Fruit fly (Drosophila melanogaster) whole organism, pupa: Measurements from ENCODE around the gene CG32450.
A peak's percentile ranks its signal among the peaks of the same experiment; 100 is the strongest.

Experiments used
- CG10348 ChIP-seq: fragments of 200-800 bp; sonication (Bioruptor generic); IDR thresholded peaks from 2 replicates; pipeline ENCODE4 v1.3.6; 2022; ENCODE audit warnings: missing biosample characterization, missing genetic modification characterization
- CG12605 ChIP-seq: fragments of 200-800 bp; sonication (Bioruptor generic); IDR thresholded peaks from 2 replicates; pipeline ENCODE4 v1.3.6; 2022; ENCODE audit warnings: missing biosample characterization, missing genetic modification characterization
- CG13204 ChIP-seq: fragments of 200-800 bp; sonication (Bioruptor generic); optimal IDR thresholded peaks from 2 replicates; lab custom pipeline; 2018; ENCODE audit warnings: missing biosample characterization, mild to moderate bottlenecking, missing genetic modification characterization, moderate library complexity
- CG14655 ChIP-seq: fragments of 200-800 bp; sonication (Bioruptor generic); optimal IDR thresholded peaks from 3 replicates; lab custom pipeline; 2017; ENCODE audit warnings: mild to moderate bottlenecking, missing biosample characterization, missing genetic modification reagents, missing genetic modification characterization
- CG15710 ChIP-seq: fragments of 200-800 bp; sonication (Bioruptor generic); optimal IDR thresholded peaks from 2 replicates; lab custom pipeline; 2018; ENCODE audit warnings: missing biosample characterization, mild to moderate bottlenecking, missing genetic modification characterization, moderate library complexity
- CG17806 ChIP-seq: fragments of 200-800 bp; sonication (Bioruptor generic); optimal IDR thresholded peaks from 2 replicates; lab custom pipeline; 2018; ENCODE audit warnings: missing biosample characterization, mild to moderate bottlenecking, missing genetic modification characterization, moderate library complexity
- CG32121 ChIP-seq: fragments of 200-800 bp; sonication (Bioruptor generic); IDR thresholded peaks from 2 replicates; pipeline ENCODE4 v1.3.6; 2022; ENCODE audit warnings: missing biosample characterization, missing genetic modification characterization
- CG34367 ChIP-seq: fragments of 200-800 bp; sonication (Bioruptor generic); optimal IDR thresholded peaks from 2 replicates; lab custom pipeline; 2018; ENCODE audit warnings: missing biosample characterization, mild to moderate bottlenecking, missing genetic modification characterization
- CG4496 ChIP-seq: fragments of 200-800 bp; sonication (Bioruptor generic); IDR thresholded peaks from 3 replicates; pipeline ENCODE4 v1.3.6; 2022; ENCODE audit warnings: missing biosample characterization, missing genetic modification characterization
- CG8159 ChIP-seq: fragments of 200-800 bp; sonication (Bioruptor generic); optimal IDR thresholded peaks from 3 replicates; lab custom pipeline; 2018; ENCODE audit warnings: missing biosample characterization, mild to moderate bottlenecking, missing genetic modification characterization, moderate library complexity
- CG8301 ChIP-seq: fragments of 200-800 bp; sonication (Bioruptor generic); optimal IDR thresholded peaks from 2 replicates; lab custom pipeline; 2018; ENCODE audit warnings: missing biosample characterization, mild to moderate bottlenecking, missing genetic modification characterization
- CG9948 ChIP-seq: fragments of 200-800 bp; sonication (Bioruptor generic); optimal IDR thresholded peaks from 2 replicates; lab custom pipeline; 2018; ENCODE audit warnings: missing biosample characterization, mild to moderate bottlenecking, missing genetic modification characterization, moderate library complexity
- D1 ChIP-seq: fragments of 200-800 bp; sonication (Bioruptor generic); optimal IDR thresholded peaks from 2 replicates; lab custom pipeline; 2018; ENCODE audit warnings: missing biosample characterization, mild to moderate bottlenecking, missing genetic modification characterization, moderate library complexity
- EcR ChIP-seq: fragments of 200-800 bp; sonication (Bioruptor generic); optimal IDR thresholded peaks from 3 replicates; lab custom pipeline; 2019; ENCODE audit warnings: missing biosample characterization, missing genetic modification characterization, mild to moderate bottlenecking, moderate library complexity, missing genetic modification reagents
- Ets98B ChIP-seq: fragments of 200-800 bp; sonication (Bioruptor generic); IDR thresholded peaks from 2 replicates; pipeline ENCODE4 v1.3.6; 2022; ENCODE audit warnings: missing biosample characterization, missing genetic modification characterization
- Pif1A ChIP-seq: fragments of 200-800 bp; sonication (Bioruptor generic); optimal IDR thresholded peaks from 3 replicates; lab custom pipeline; 2016; ENCODE audit warnings: missing biosample characterization, missing genetic modification characterization
- Pif1B ChIP-seq: fragments of 200-800 bp; sonication (Bioruptor generic); optimal IDR thresholded peaks from 3 replicates; lab custom pipeline; 2016; ENCODE audit warnings: missing biosample characterization, missing genetic modification characterization
- Snoo ChIP-seq: fragments of 200-800 bp; sonication (Bioruptor generic); optimal IDR thresholded peaks from 3 replicates; lab custom pipeline; 2017; ENCODE audit warnings: missing biosample characterization, mild to moderate bottlenecking, missing genetic modification characterization, inconsistent platforms
- fd96Ca ChIP-seq: fragments of 200-800 bp; sonication (Bioruptor generic); IDR thresholded peaks from 3 replicates; pipeline ENCODE4 v1.3.6; 2022; ENCODE audit warnings: missing biosample characterization, missing genetic modification characterization
- gl ChIP-seq: fragments of 200-800 bp; sonication (Bioruptor generic); optimal IDR thresholded peaks from 2 replicates; lab custom pipeline; 2018; ENCODE audit warnings: missing biosample characterization, mild to moderate bottlenecking, missing genetic modification characterization
- rn ChIP-seq: fragments of 200-800 bp; sonication (Bioruptor generic); IDR thresholded peaks from 2 replicates; pipeline ENCODE4 v1.3.6; 2022; ENCODE audit warnings: missing biosample characterization, missing genetic modification characterization

The CG32450 gene

dm6 chr3L:22329478-22329877 lies at the start of gene CG32450:
Gene CG32450 (plus strand): TSS chr3L:22329778.
- TF ChIP-seq CG9948 (tag; lab: Kevin White, UChicago) (no peak), Ets98B (no peak), CG14655 (GFP tag; lab: Kevin White, UChicago) (no peak), CG8301 (no peak), CG32121 (GFP tag; lab: Robert Waterston, UW) (no peak), CG13204 (GFP tag; lab: Kevin White, UChicago) (no peak), CG10348 (GFP tag; lab: Robert Waterston, UW) (no peak), fd96Ca (GFP tag; lab: Robert Waterston, UW) (no peak), CG15710 (no peak), D1 (tag; lab: Kevin White, UChicago) (no peak), Pif1B (GFP tag; lab: Kevin White, UChicago) (no peak), Pif1A (GFP tag; lab: Kevin White, UChicago) (no peak), EcR (GFP tag; lab: Kevin White, UChicago) (no peak), rn (no peak)

dm6 chr3L:22287994-22288766 lies 41.4 kb upstream of the CG32450 start, which contains the start of the genes Hem and IleRS:
Gene Hem (minus strand): TSS chr3L:22288195.
Gene IleRS (plus strand): TSS chr3L:22288665.
- TF ChIP-seq EcR (GFP tag; lab: Kevin White, UChicago) (no peak), fd96Ca (GFP tag; lab: Robert Waterston, UW) (peak; percentile 49; the same call in 2 of the 3 replicates), CG34367 (tag; lab: Kevin White, UChicago) (peak; percentile 89), Pif1A (GFP tag; lab: Kevin White, UChicago) (no peak), CG12605 (peak; percentile 88), CG32121 (GFP tag; lab: Robert Waterston, UW) (peak; percentile 90), CG8301 (no peak), rn (peak; percentile 83; the same call in 1 of the 2 replicates), CG13204 (GFP tag; lab: Kevin White, UChicago) (no peak), Ets98B (peak; percentile 89), Snoo (tag; lab: Kevin White, UChicago) (no peak), gl (peak; percentile 39), CG17806 (peak; percentile 91), CG4496 (GFP tag; lab: Robert Waterston, UW) (peak; percentile 94), CG8159 (tag; lab: Kevin White, UChicago) (peak; percentile 92), CG14655 (GFP tag; lab: Kevin White, UChicago) (no peak), Pif1B (GFP tag; lab: Kevin White, UChicago) (no peak), CG15710 (peak; percentile 89), D1 (tag; lab: Kevin White, UChicago) (no peak), CG10348 (GFP tag; lab: Robert Waterston, UW) (peak; percentile 17; the same call in 1 of the 2 replicates), CG9948 (tag; lab: Kevin White, UChicago) (peak; percentile 91)

- TF ChIP-seq gl (no peak), CG8159 (tag; lab: Kevin White, UChicago) (no peak), CG15710 (no peak), CG32121 (GFP tag; lab: Robert Waterston, UW) (no peak), CG34367 (tag; lab: Kevin White, UChicago) (no peak), CG9948 (tag; lab: Kevin White, UChicago) (no peak), Ets98B (no peak), CG13204 (GFP tag; lab: Kevin White, UChicago) (no peak), CG4496 (GFP tag; lab: Robert Waterston, UW) (no peak), CG10348 (GFP tag; lab: Robert Waterston, UW) (no peak), Pif1B (GFP tag; lab: Kevin White, UChicago) (no peak), CG8301 (no peak), CG12605 (no peak), rn (no peak)
These were observed 12.7 kb upstream of the CG32450 start for dm6 chr3L:22316913-22317312.

- TF ChIP-seq CG13204 (GFP tag; lab: Kevin White, UChicago) (no peak), CG17806 (no peak), Pif1A (GFP tag; lab: Kevin White, UChicago) (no peak), CG15710 (no peak)
- TF ChIP-seq, all 21 proteins: peak for 0
These were observed 8.2 kb downstream of the CG32450 start for dm6 chr3L:22337816-22338215.

- TF ChIP-seq Pif1A (GFP tag; lab: Kevin White, UChicago) (no peak), CG14655 (GFP tag; lab: Kevin White, UChicago) (peak; percentile 7), CG32121 (GFP tag; lab: Robert Waterston, UW) (no peak), CG10348 (GFP tag; lab: Robert Waterston, UW) (no peak), fd96Ca (GFP tag; lab: Robert Waterston, UW) (peak; percentile 57; the same call in 1 of the 3 replicates)
These were observed 13.0 kb downstream of the CG32450 start for dm6 chr3L:22342565-22342964.

dm6 chr3L:22346566-22347146 lies 17.1 kb downstream of the CG32450 start:
- TF ChIP-seq Pif1B (GFP tag; lab: Kevin White, UChicago) (no peak), CG8301 (no peak), CG8159 (tag; lab: Kevin White, UChicago) (peak; percentile 11), gl (no peak)
